Worm (Caenorhabditis elegans): ENCODE measurements around the gene K08D10.14.

DNA sequence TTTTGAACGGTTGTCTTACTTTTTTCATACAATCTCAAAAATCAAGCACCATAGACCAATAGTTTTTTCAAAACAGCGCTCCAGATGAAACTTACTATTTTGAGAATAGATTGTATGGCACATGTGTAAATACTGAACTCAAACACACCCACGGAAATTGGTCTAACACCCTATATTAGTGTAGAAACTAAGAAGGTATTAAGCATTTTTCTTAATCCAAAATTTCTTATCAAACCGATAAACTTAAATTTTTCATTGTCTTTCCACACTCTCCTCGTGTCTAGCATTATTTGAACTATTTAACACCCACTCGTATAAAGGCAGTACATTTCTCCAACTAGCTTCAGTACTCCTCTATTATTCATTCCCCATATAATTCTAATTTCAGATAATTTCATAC lies 4.6 kb upstream of the K08D10.14 start:
- TF ChIP-seq unc-62 (GFP tag; optimal IDR thresholded peaks at IDR 0.05): no peak
- TF ChIP-seq ztf-28 (GFP tag; IDR thresholded peaks at IDR 0.05): no peak
- no peak for TF ChIP-seq hlh-12 (tag; optimal IDR thresholded peaks at IDR 0.05)
- TF ChIP-seq nhr-80 (tag; optimal IDR thresholded peaks at IDR 0.05): no peak
- no peak for TF ChIP-seq K11D2.4 (GFP tag; IDR thresholded peaks at IDR 0.05)
- no peak for TF ChIP-seq him-1 (tag; optimal IDR thresholded peaks at IDR 0.05)

Data from whole organism, young adult.